Worm (Caenorhabditis elegans) whole organism, L3 larva: ENCODE data around the gene acl-14.

Source experiments
- R02D3.7 ChIP-seq: fragments of 150-350 bp; optimal IDR thresholded peaks from 2 replicates; lab custom pipeline; 2014; ENCODE audit warnings: missing biosample characterization, missing genetic modification characterization
- ZK546.5 ChIP-seq: sonication (generic microtip); optimal IDR thresholded peaks from 2 replicates; lab custom pipeline; 2017; ENCODE audit warnings: missing biosample characterization, missing genetic modification characterization
- aly-2 ChIP-seq: fragments of 150-350 bp; optimal IDR thresholded peaks from 2 replicates; lab custom pipeline; 2014; ENCODE audit warnings: missing biosample characterization, missing genetic modification characterization
- ama-1 ChIP-seq: fragments of 150-350 bp; optimal IDR thresholded peaks from 2 replicates; lab custom pipeline; 2018
- ceh-16 ChIP-seq: sonication (generic microtip); optimal IDR thresholded peaks from 2 replicates; lab custom pipeline; 2017; ENCODE audit warnings: missing biosample characterization, missing genetic modification characterization
- ceh-28 ChIP-seq: fragments of 150-350 bp; optimal IDR thresholded peaks from 2 replicates; lab custom pipeline; 2014; ENCODE audit warnings: missing biosample characterization, missing genetic modification reagents, missing genetic modification characterization
- ceh-82 ChIP-seq: fragments of 150-350 bp; optimal IDR thresholded peaks from 2 replicates; lab custom pipeline; 2014; ENCODE audit warnings: missing biosample characterization, missing genetic modification characterization
- ceh-9 ChIP-seq: sonication (generic microtip); optimal IDR thresholded peaks from 2 replicates; lab custom pipeline; 2018; ENCODE audit warnings: missing biosample characterization, missing genetic modification characterization
- egl-27 ChIP-seq: sonication (generic microtip); optimal IDR thresholded peaks from 4 replicates; lab custom pipeline; 2017; ENCODE audit warnings: missing biosample characterization, missing genetic modification reagents, missing genetic modification characterization
- elt-3 ChIP-seq, 3 experiments: fragments of 150-350 bp in 1 of 3; sonication (generic microtip) in 2 of 3; optimal IDR thresholded peaks; 2 replicates in 2 of 3; 4 replicates in 1 of 3; lab custom pipeline; 2014 to 2017; ENCODE audit warnings: missing biosample characterization in 3 of 3, missing genetic modification characterization in 3 of 3
- eor-1 ChIP-seq, 2 experiments: fragments of 150-350 bp; optimal IDR thresholded peaks; 2 replicates each; lab custom pipeline; 2014 to 2018; ENCODE audit warnings: missing biosample characterization in 2 of 2, missing genetic modification characterization in 2 of 2
- fkh-10 ChIP-seq: sonication (generic microtip); optimal IDR thresholded peaks from 2 replicates; lab custom pipeline; 2017; ENCODE audit warnings: missing biosample characterization, missing genetic modification reagents, missing genetic modification characterization
- fkh-2 ChIP-seq: fragments of 150-350 bp; optimal IDR thresholded peaks from 2 replicates; lab custom pipeline; 2014; ENCODE audit warnings: missing biosample characterization, missing genetic modification reagents, missing genetic modification characterization
- fos-1 ChIP-seq: fragments of 150-350 bp; optimal IDR thresholded peaks from 2 replicates; lab custom pipeline; 2014; ENCODE audit warnings: missing biosample characterization, missing genetic modification characterization
- hmg-11 ChIP-seq: sonication (generic microtip); optimal IDR thresholded peaks from 2 replicates; lab custom pipeline; 2016; ENCODE audit warnings: missing genetic modification characterization, missing compliant biosample characterization
- jun-1 ChIP-seq: fragments of 150-350 bp; optimal IDR thresholded peaks from 2 replicates; lab custom pipeline; 2014; ENCODE audit warnings: missing biosample characterization, missing genetic modification reagents, missing genetic modification characterization
- lin-15B ChIP-seq: fragments of 150-350 bp; optimal IDR thresholded peaks from 2 replicates; lab custom pipeline; 2014; ENCODE audit warnings: missing biosample characterization, missing genetic modification characterization
- lin-39 ChIP-seq: fragments of 150-350 bp; optimal IDR thresholded peaks from 2 replicates; lab custom pipeline; 2018; ENCODE audit warnings: missing biosample characterization, missing genetic modification reagents, missing genetic modification characterization
- lsy-12 ChIP-seq: sonication (generic microtip); optimal IDR thresholded peaks from 2 replicates; lab custom pipeline; 2016; ENCODE audit warnings: mild to moderate bottlenecking, missing genetic modification characterization, missing compliant biosample characterization
- mml-1 ChIP-seq: fragments of 150-350 bp; sonication (generic microtip); optimal IDR thresholded peaks from 3 replicates; lab custom pipeline; 2014; ENCODE audit warnings: missing biosample characterization, missing genetic modification characterization
- nfya-1 ChIP-seq: sonication (generic microtip); optimal IDR thresholded peaks from 2 replicates; lab custom pipeline; 2017; ENCODE audit warnings: missing genetic modification characterization, mild to moderate bottlenecking, missing compliant biosample characterization, antibody characterized with exemption, moderate library complexity; ENCODE audit not compliant: insufficient read depth
- nhr-11 ChIP-seq: fragments of 150-350 bp; optimal IDR thresholded peaks from 2 replicates; lab custom pipeline; 2014; ENCODE audit warnings: missing biosample characterization, missing genetic modification characterization
- nhr-23 ChIP-seq: fragments of 150-350 bp; optimal IDR thresholded peaks from 2 replicates; lab custom pipeline; 2014; ENCODE audit warnings: missing biosample characterization, missing genetic modification reagents, missing genetic modification characterization
- nhr-237 ChIP-seq: fragments of 150-350 bp; optimal IDR thresholded peaks from 2 replicates; lab custom pipeline; 2014; ENCODE audit warnings: missing biosample characterization, missing genetic modification characterization
- nhr-28 ChIP-seq: fragments of 150-350 bp; optimal IDR thresholded peaks from 2 replicates; lab custom pipeline; 2014; ENCODE audit warnings: missing biosample characterization, missing genetic modification characterization
- nhr-67 ChIP-seq: fragments of 150-350 bp; optimal IDR thresholded peaks from 2 replicates; lab custom pipeline; 2014; ENCODE audit warnings: missing biosample characterization, missing genetic modification characterization
- nhr-76 ChIP-seq: fragments of 150-350 bp; sonication (generic microtip); optimal IDR thresholded peaks from 5 replicates; lab custom pipeline; 2014; ENCODE audit warnings: missing biosample characterization, missing genetic modification characterization
- nhr-77 ChIP-seq: fragments of 150-350 bp; optimal IDR thresholded peaks from 2 replicates; lab custom pipeline; 2014; ENCODE audit warnings: missing biosample characterization, missing genetic modification characterization
- pha-4 ChIP-seq: fragments of 150-350 bp; optimal IDR thresholded peaks from 2 replicates; lab custom pipeline; 2014; ENCODE audit warnings: missing biosample characterization, missing genetic modification reagents, missing genetic modification characterization
- pqm-1 ChIP-seq: fragments of 150-350 bp; optimal IDR thresholded peaks from 2 replicates; lab custom pipeline; 2017; ENCODE audit warnings: missing biosample characterization, missing genetic modification characterization, inconsistent platforms
- sea-2 ChIP-seq: fragments of 150-350 bp; sonication (generic microtip); optimal IDR thresholded peaks from 4 replicates; lab custom pipeline; 2014; ENCODE audit warnings: missing biosample characterization, missing genetic modification reagents, missing genetic modification characterization
- skn-1 ChIP-seq: fragments of 150-350 bp; optimal IDR thresholded peaks from 2 replicates; lab custom pipeline; 2014; ENCODE audit warnings: missing biosample characterization, missing genetic modification characterization
- snpc-4 ChIP-seq: fragments of 150-350 bp; optimal IDR thresholded peaks from 2 replicates; lab custom pipeline; 2014; ENCODE audit warnings: missing biosample characterization, missing genetic modification characterization
- tbx-2 ChIP-seq: sonication (generic microtip); optimal IDR thresholded peaks from 2 replicates; lab custom pipeline; 2016; ENCODE audit warnings: mild to moderate bottlenecking, missing genetic modification characterization, missing compliant biosample characterization
- unc-39 ChIP-seq: sonication (generic microtip); optimal IDR thresholded peaks from 4 replicates; lab custom pipeline; 2017; ENCODE audit warnings: missing biosample characterization, missing genetic modification characterization
- unc-62 ChIP-seq: fragments of 150-350 bp; sonication (generic microtip); optimal IDR thresholded peaks from 4 replicates; lab custom pipeline; 2014; ENCODE audit warnings: missing biosample characterization, missing genetic modification reagents, missing genetic modification characterization
- zag-1 ChIP-seq: fragments of 150-350 bp; optimal IDR thresholded peaks from 2 replicates; lab custom pipeline; 2014; ENCODE audit warnings: missing biosample characterization, missing genetic modification characterization
- ztf-11 ChIP-seq: fragments of 150-350 bp; optimal IDR thresholded peaks from 2 replicates; lab custom pipeline; 2014; ENCODE audit warnings: missing biosample characterization, missing genetic modification characterization
- ztf-4 ChIP-seq: fragments of 150-350 bp; optimal IDR thresholded peaks from 2 replicates; lab custom pipeline; 2014; ENCODE audit warnings: missing biosample characterization, missing genetic modification characterization

Gene acl-14

ce11 chrV:9293359-9293758, 40.1 kb downstream of the acl-14 start:
- no peak for TF ChIP-seq pha-4 (tag; lab: Kevin White, UChicago)
- no peak for TF ChIP-seq eor-1 (tag; optimal IDR thresholded peaks at IDR 0.05; lab: Kevin White, UChicago)
- no peak for TF ChIP-seq zag-1 (tag; lab: Kevin White, UChicago)
- TF ChIP-seq ztf-4 (tag; lab: Kevin White, UChicago), result no peak
- TF ChIP-seq pqm-1 (tag; lab: Kevin White, UChicago), result no peak
- TF ChIP-seq aly-2, result no peak
- TF ChIP-seq egl-27, result no peak
- no peak for TF ChIP-seq ama-1 (lab: Kevin White, UChicago)
- TF ChIP-seq nfya-1 (tag; lab: Kevin White, UChicago), result peak; percentile 11
- TF ChIP-seq mml-1, result no peak
- no peak for TF ChIP-seq jun-1
- TF ChIP-seq nhr-76 (tag; lab: Kevin White, UChicago), result no peak
- TF ChIP-seq lin-39, result no peak
- TF ChIP-seq R02D3.7 (tag; lab: Kevin White, UChicago), result no peak
- TF ChIP-seq lsy-12, result no peak
- TF ChIP-seq tbx-2 (tag; lab: Kevin White, UChicago), result peak; percentile 16
- no peak for TF ChIP-seq ZK546.5 (tag; lab: Kevin White, UChicago)

- TF ChIP-seq lsy-12, result no peak
- TF ChIP-seq nhr-23, result no peak
- TF ChIP-seq aly-2, result no peak
- no peak for TF ChIP-seq ceh-82 (tag; lab: Kevin White, UChicago)
- no peak for TF ChIP-seq snpc-4
- TF ChIP-seq unc-39 (tag; lab: Kevin White, UChicago), result no peak
Observed at ce11 chrV:9291919-9292318, 41.5 kb downstream of the acl-14 start, which contains the start of gene ZK682.7. Gene ZK682.7 (minus strand): TSS chrV:9292165.

ce11 chrV:9287460-9287859, 46.0 kb downstream of the acl-14 start, which contains the start of gene lron-2:
Gene lron-2 (minus strand): TSS chrV:9287560.
- TF ChIP-seq nhr-11 (tag; lab: Kevin White, UChicago), result no peak

- TF ChIP-seq zag-1 (tag; lab: Kevin White, UChicago) (no peak), eor-1 (tag; optimal IDR thresholded peaks at IDR 0.05; lab: Kevin White, UChicago) (no peak), hmg-11 (tag; lab: Kevin White, UChicago) (no peak), snpc-4 (no peak), nhr-23 (no peak), elt-3 (tag; optimal IDR thresholded peaks at IDR 0.05; lab: Kevin White, UChicago) (no peak), lin-15B (no peak), nhr-77 (tag; lab: Kevin White, UChicago) (no peak), ceh-16 (tag; lab: Kevin White, UChicago) (no peak), sea-2 (no peak), nhr-28 (tag; lab: Kevin White, UChicago) (no peak), fkh-2 (tag; lab: Kevin White, UChicago) (no peak)
- TF ChIP-seq, all 47 proteins: peak for 0
Observed at ce11 chrV:9283452-9283851, 50.0 kb downstream of the acl-14 start.

- TF ChIP-seq nhr-23 (no peak), jun-1 (no peak), mml-1 (no peak), unc-39 (tag; lab: Kevin White, UChicago) (no peak), elt-3 (tag; optimal IDR thresholded peaks at IDR 0.05; lab: Kevin White, UChicago) (no peak), fkh-10 (GFP tag; lab: Kevin White, UChicago) (no peak), aly-2 (no peak), lin-39 (no peak), ama-1 (lab: Kevin White, UChicago) (no peak), eor-1 (tag; optimal IDR thresholded peaks at IDR 0.05; lab: Kevin White, UChicago) (no peak), skn-1 (no peak), unc-62 (GFP tag; lab: Kevin White, UChicago) (no peak), ceh-9 (tag; lab: Kevin White, UChicago) (no peak), ceh-28 (no peak), nhr-67 (no peak), ztf-11 (tag; lab: Kevin White, UChicago) (no peak), fos-1 (no peak), fkh-2 (tag; lab: Kevin White, UChicago) (no peak), nhr-237 (tag; lab: Kevin White, UChicago) (no peak)
Observed at ce11 chrV:9282110-9282509, 51.3 kb downstream of the acl-14 start, which contains the start of gene hlh-10. Gene hlh-10 (minus strand): TSS chrV:9282210.
